Worm (Caenorhabditis elegans) whole organism, late embryonic: ENCODE data around the gene fbxb-75.

ENCODE experiments used
- F13H6.1 ChIP-seq: sonication (generic microtip); optimal IDR thresholded peaks from 2 replicates; lab custom pipeline; 2016; ENCODE audit warnings: missing genetic modification characterization, missing compliant biosample characterization
- ama-1 ChIP-seq: fragments of 150-350 bp; optimal IDR thresholded peaks from 2 replicates; lab custom pipeline; 2014
- ceh-24 ChIP-seq: sonication (generic microtip); optimal IDR thresholded peaks from 2 replicates; lab custom pipeline; 2016; ENCODE audit warnings: mild to moderate bottlenecking, missing genetic modification characterization, missing compliant biosample characterization
- ceh-30 ChIP-seq: fragments of 150-350 bp; optimal IDR thresholded peaks from 2 replicates; lab custom pipeline; 2014; ENCODE audit warnings: missing biosample characterization, missing genetic modification characterization
- ceh-9 ChIP-seq: sonication (generic microtip); optimal IDR thresholded peaks from 2 replicates; lab custom pipeline; 2016; ENCODE audit warnings: mild to moderate bottlenecking, missing genetic modification characterization, inconsistent platforms, missing compliant biosample characterization
- che-1 ChIP-seq: sonication (generic microtip); optimal IDR thresholded peaks from 2 replicates; lab custom pipeline; 2016; ENCODE audit warnings: mild to moderate bottlenecking, missing genetic modification characterization, missing compliant biosample characterization
- dmd-4 ChIP-seq: sonication (generic microtip); optimal IDR thresholded peaks from 2 replicates; lab custom pipeline; 2016; ENCODE audit warnings: borderline replicate concordance, missing genetic modification characterization, missing compliant biosample characterization
- elt-2 ChIP-seq: sonication (generic microtip); optimal IDR thresholded peaks from 2 replicates; lab custom pipeline; 2016; ENCODE audit warnings: missing genetic modification reagents, missing genetic modification characterization, missing compliant biosample characterization
- elt-4 ChIP-seq: sonication (generic microtip); optimal IDR thresholded peaks from 2 replicates; lab custom pipeline; 2016; ENCODE audit warnings: missing genetic modification characterization, missing compliant biosample characterization
- eyg-1 ChIP-seq: sonication (generic microtip); optimal IDR thresholded peaks from 2 replicates; lab custom pipeline; 2016; ENCODE audit warnings: missing genotype, missing genetic modification characterization, missing compliant biosample characterization
- fax-1 ChIP-seq: sonication (generic microtip); optimal IDR thresholded peaks from 2 replicates; lab custom pipeline; 2016; ENCODE audit warnings: missing genotype, missing genetic modification characterization, missing compliant biosample characterization
- fkh-10 ChIP-seq: fragments of 150-350 bp; optimal IDR thresholded peaks from 2 replicates; lab custom pipeline; 2014; ENCODE audit warnings: missing biosample characterization, missing genetic modification reagents, missing genetic modification characterization
- hlh-13 ChIP-seq: fragments of 200-800 bp; sonication (Bioruptor generic); optimal IDR thresholded peaks from 2 replicates; lab custom pipeline; 2018; ENCODE audit warnings: mild to moderate bottlenecking, missing genetic modification characterization, missing compliant biosample characterization
- lin-11 ChIP-seq: fragments of 200-800 bp; sonication (Bioruptor generic); optimal IDR thresholded peaks from 2 replicates; lab custom pipeline; 2018; ENCODE audit warnings: mild to moderate bottlenecking, missing genetic modification characterization, missing compliant biosample characterization
- madf-2 ChIP-seq: sonication (generic microtip); optimal IDR thresholded peaks from 2 replicates; lab custom pipeline; 2017; ENCODE audit warnings: missing genetic modification characterization, missing compliant biosample characterization
- mec-3 ChIP-seq: sonication (generic microtip); optimal IDR thresholded peaks from 2 replicates; lab custom pipeline; 2016; ENCODE audit warnings: borderline replicate concordance, missing genetic modification characterization, missing compliant biosample characterization
- npax-4 ChIP-seq: sonication (generic microtip); optimal IDR thresholded peaks from 2 replicates; lab custom pipeline; 2016; ENCODE audit warnings: missing genetic modification characterization, missing compliant biosample characterization
- pat-9 ChIP-seq: fragments of 200-800 bp; sonication (Bioruptor generic); optimal IDR thresholded peaks from 2 replicates; lab custom pipeline; 2018; ENCODE audit warnings: mild to moderate bottlenecking, missing genetic modification characterization, moderate library complexity, missing compliant biosample characterization
- pha-4 ChIP-seq: fragments of 150-350 bp; optimal IDR thresholded peaks from 2 replicates; lab custom pipeline; 2018; ENCODE audit warnings: missing biosample characterization, missing genetic modification reagents, missing genetic modification characterization
- pqm-1 ChIP-seq: sonication (generic microtip); optimal IDR thresholded peaks from 2 replicates; lab custom pipeline; 2016; ENCODE audit warnings: missing genetic modification characterization, missing compliant biosample characterization
- pros-1 ChIP-seq: fragments of 150-350 bp; optimal IDR thresholded peaks from 2 replicates; lab custom pipeline; 2014; ENCODE audit warnings: missing biosample characterization, missing genetic modification reagents, missing genetic modification characterization
- rnt-1 ChIP-seq: sonication (generic microtip); optimal IDR thresholded peaks from 2 replicates; lab custom pipeline; 2016; ENCODE audit warnings: missing genetic modification characterization, missing compliant biosample characterization
- sdc-2 ChIP-seq: sonication (generic microtip); optimal IDR thresholded peaks from 2 replicates; lab custom pipeline; 2016; ENCODE audit warnings: missing genotype, missing genetic modification characterization, missing compliant biosample characterization
- sox-4 ChIP-seq: sonication (generic microtip); optimal IDR thresholded peaks from 2 replicates; lab custom pipeline; 2017; ENCODE audit warnings: mild to moderate bottlenecking, missing genetic modification characterization, inconsistent platforms, missing compliant biosample characterization
- syd-9 ChIP-seq: sonication (generic microtip); optimal IDR thresholded peaks from 2 replicates; lab custom pipeline; 2016; ENCODE audit warnings: mild to moderate bottlenecking, missing genetic modification characterization, moderate library complexity, missing compliant biosample characterization
- ttx-3 ChIP-seq: sonication (generic microtip); optimal IDR thresholded peaks from 2 replicates; lab custom pipeline; 2016; ENCODE audit warnings: missing genetic modification reagents, missing genetic modification characterization, missing compliant biosample characterization
- unc-3 ChIP-seq, 2 experiments: fragments of 200-800 bp in 1 of 2; sonication (Bioruptor generic) in 1 of 2; sonication (generic microtip) in 1 of 2; conservative IDR thresholded peaks in 1 of 2; optimal IDR thresholded peaks in 1 of 2; 2 replicates each; pipeline versions ENCODE4 v1.3.6 to Lab custom; 2016 to 2022; ENCODE audit warnings: missing compliant biosample characterization in 2 of 2, missing genetic modification characterization in 2 of 2, missing genetic modification reagents in 1 of 2
- unc-42 ChIP-seq: sonication (generic microtip); optimal IDR thresholded peaks from 2 replicates; lab custom pipeline; 2016; ENCODE audit warnings: missing genotype, missing genetic modification characterization, missing compliant biosample characterization
- zip-5 ChIP-seq: sonication (generic microtip); optimal IDR thresholded peaks from 2 replicates; lab custom pipeline; 2016; ENCODE audit warnings: missing genetic modification characterization, missing compliant biosample characterization
- ztf-16 ChIP-seq: sonication (generic microtip); optimal IDR thresholded peaks from 2 replicates; lab custom pipeline; 2017; ENCODE audit warnings: missing genetic modification characterization, missing compliant biosample characterization

Gene fbxb-75

ce11 chrIV:4441077-4441476, at the start of gene fbxb-75:
TSS of gene fbxb-75 (minus strand) at chrIV:4441177.
- TF ChIP-seq eyg-1 (tag; lab: Kevin White, UChicago) (no peak), syd-9 (tag; lab: Kevin White, UChicago) (no peak), dmd-4 (tag; lab: Kevin White, UChicago) (no peak), elt-4 (no peak), ceh-30 (tag; lab: Kevin White, UChicago) (no peak), unc-3 (GFP tag; conservative IDR thresholded peaks at IDR 0.05; lab: Robert Waterston, UW) (no peak), unc-3 (tag; optimal IDR thresholded peaks at IDR 0.05; lab: Kevin White, UChicago) (no peak)

ce11 chrIV:4490148-4490652, 49.2 kb upstream of the fbxb-75 start, which contains the start of gene ZK180.7:
TSS of gene ZK180.7 (plus strand) at chrIV:4490542.
- TF ChIP-seq ttx-3 (no peak), ztf-16 (tag; lab: Kevin White, UChicago) (no peak), hlh-13 (GFP tag; lab: Kevin White, UChicago) (no peak), pat-9 (tag; lab: Kevin White, UChicago) (no peak), lin-11 (tag; lab: Kevin White, UChicago) (no peak), elt-2 (tag; lab: Kevin White, UChicago) (no peak), fax-1 (tag; lab: Kevin White, UChicago) (no peak), npax-4 (tag; lab: Kevin White, UChicago) (no peak), pha-4 (tag; lab: Kevin White, UChicago) (no peak), fkh-10 (GFP tag; lab: Kevin White, UChicago) (no peak), dmd-4 (tag; lab: Kevin White, UChicago) (no peak), rnt-1 (tag; lab: Kevin White, UChicago) (no peak), ceh-9 (tag; lab: Kevin White, UChicago) (no peak), unc-42 (tag; lab: Kevin White, UChicago) (no peak), sdc-2 (tag; lab: Kevin White, UChicago) (no peak), F13H6.1 (tag; lab: Kevin White, UChicago) (no peak)

DNA sequence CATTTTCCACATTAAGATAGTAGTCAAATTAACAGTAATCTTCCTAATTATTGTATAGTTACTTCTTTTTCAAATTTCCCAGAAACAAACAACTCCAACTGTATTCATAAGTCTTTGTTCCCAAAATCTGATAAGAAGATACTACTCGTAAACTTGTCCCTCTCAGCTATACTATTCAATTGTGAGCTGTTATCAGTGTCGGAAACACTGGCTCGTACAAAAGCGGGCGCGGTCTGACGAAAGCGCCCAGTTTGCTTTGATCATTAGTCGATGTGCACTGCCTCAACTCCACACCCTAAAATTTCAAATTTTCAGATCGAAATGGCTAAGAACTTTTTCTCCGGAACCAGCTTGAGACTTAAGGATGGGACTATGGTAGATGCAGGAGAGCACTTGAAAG, 45.8 kb upstream of the fbxb-75 start, which contains the start of gene trx-3:
TSS of gene trx-3 (plus strand) at position 291 of the 400 bp plus-strand sequence.
- no peak for TF ChIP-seq elt-2 (tag; lab: Kevin White, UChicago)

DNA sequence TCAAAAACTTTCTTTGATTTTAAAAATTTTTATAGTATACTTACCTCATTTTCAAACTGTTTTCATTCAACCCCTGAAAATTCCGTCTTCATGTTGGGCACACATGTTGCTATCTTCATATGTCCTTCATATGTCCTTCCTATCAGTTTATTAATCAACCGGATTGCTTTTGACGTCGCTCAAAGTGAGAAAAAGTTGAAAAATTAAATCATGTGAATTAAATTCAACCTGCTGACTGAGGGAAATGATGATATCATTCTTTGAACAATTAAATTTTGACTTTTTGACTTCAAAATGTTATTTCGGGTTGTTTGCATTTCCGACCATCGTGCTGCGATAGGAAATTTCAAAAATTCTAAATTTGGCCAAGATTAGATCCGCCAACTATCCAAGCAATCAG, 43.6 kb upstream of the fbxb-75 start:
- TF ChIP-seq F13H6.1 (tag; lab: Kevin White, UChicago) = no peak
- no peak for TF ChIP-seq hlh-13 (GFP tag; lab: Kevin White, UChicago)
- TF ChIP-seq pros-1 (tag; lab: Kevin White, UChicago) = no peak
- TF ChIP-seq ama-1 = no peak
- TF ChIP-seq ttx-3 = no peak
- no peak for TF ChIP-seq ceh-24 (tag; lab: Kevin White, UChicago)
- no peak for TF ChIP-seq syd-9 (tag; lab: Kevin White, UChicago)
- TF ChIP-seq pat-9 (tag; lab: Kevin White, UChicago) = no peak
- TF ChIP-seq, all 69 proteins: peak for 0

DNA sequence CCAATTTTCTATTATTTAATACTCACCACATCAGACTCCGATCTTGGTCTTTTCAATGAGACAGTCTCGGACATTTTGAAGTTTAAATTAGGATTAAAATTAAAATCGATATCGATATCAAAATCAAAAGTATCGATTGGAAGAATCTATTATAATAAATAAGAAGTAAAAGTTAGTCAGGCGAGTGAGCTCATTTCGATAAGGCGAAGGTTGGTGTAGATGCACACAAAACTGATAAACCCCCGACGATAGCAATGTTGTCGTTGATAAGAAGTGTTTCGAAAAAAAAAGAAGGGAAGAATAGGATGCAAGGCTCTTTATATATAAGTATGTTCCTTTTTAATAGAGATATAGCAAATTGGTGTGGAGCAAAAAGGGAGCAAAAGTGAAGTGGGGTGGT, 41.6 kb upstream of the fbxb-75 start, which contains the start of gene M01H9.4:
TSS of gene M01H9.4 (minus strand) at position 379 of the 400 bp plus-strand sequence.
- TF ChIP-seq ceh-9 (tag; lab: Kevin White, UChicago) (no peak), elt-2 (tag; lab: Kevin White, UChicago) (peak; percentile 98), pqm-1 (peak; percentile 4)
- TF ChIP-seq, all 69 proteins: peak for 2

ce11 chrIV:4481298-4481697, 40.3 kb upstream of the fbxb-75 start:
- TF ChIP-seq mec-3 (tag; lab: Kevin White, UChicago) (no peak), ztf-16 (tag; lab: Kevin White, UChicago) (no peak), ceh-9 (tag; lab: Kevin White, UChicago) (no peak), che-1 (no peak), hlh-13 (GFP tag; lab: Kevin White, UChicago) (no peak), madf-2 (tag; lab: Kevin White, UChicago) (no peak), sox-4 (tag; lab: Kevin White, UChicago) (no peak), zip-5 (tag; lab: Kevin White, UChicago) (no peak), rnt-1 (tag; lab: Kevin White, UChicago) (no peak), unc-3 (GFP tag; conservative IDR thresholded peaks at IDR 0.05; lab: Robert Waterston, UW) (no peak), unc-3 (tag; optimal IDR thresholded peaks at IDR 0.05; lab: Kevin White, UChicago) (no peak)
- TF ChIP-seq, all 69 proteins: peak for 0
